Worm (Caenorhabditis elegans) whole organism, late embryonic: ENCODE results near the gene srbc-71.

Experiments used
- C08G9.2 ChIP-seq: sonication (generic microtip); optimal IDR thresholded peaks from 2 replicates; lab custom pipeline; 2016; ENCODE audit warnings: mild to moderate bottlenecking, missing genetic modification characterization, moderate library complexity, missing compliant biosample characterization
- Y22D7AL.16 ChIP-seq: sonication (generic microtip); optimal IDR thresholded peaks from 2 replicates; lab custom pipeline; 2016; ENCODE audit warnings: missing genetic modification characterization, missing compliant biosample characterization
- dmd-4 ChIP-seq: sonication (generic microtip); optimal IDR thresholded peaks from 2 replicates; lab custom pipeline; 2016; ENCODE audit warnings: borderline replicate concordance, missing genetic modification characterization, missing compliant biosample characterization
- fkh-10 ChIP-seq: fragments of 150-350 bp; optimal IDR thresholded peaks from 2 replicates; lab custom pipeline; 2014; ENCODE audit warnings: missing biosample characterization, missing genetic modification reagents, missing genetic modification characterization
- hlh-6 ChIP-seq: sonication (generic microtip); optimal IDR thresholded peaks from 2 replicates; lab custom pipeline; 2016; ENCODE audit warnings: missing genotype, missing genetic modification characterization, missing compliant biosample characterization
- odd-2 ChIP-seq: sonication (generic microtip); optimal IDR thresholded peaks from 2 replicates; lab custom pipeline; 2017; ENCODE audit warnings: antibody characterized with exemption, mild to moderate bottlenecking, missing genetic modification characterization, missing compliant biosample characterization

ce11 chrIV:4178424-4178823, 47.3 kb downstream of the srbc-71 start, which contains the start of gene tsen-34:
- TF ChIP-seq dmd-4 (tag; lab: Kevin White, UChicago), result no peak
- no peak for TF ChIP-seq C08G9.2 (tag; lab: Kevin White, UChicago)
- TF ChIP-seq hlh-6 (tag; lab: Kevin White, UChicago), result no peak
- TF ChIP-seq Y22D7AL.16, result no peak
- TF ChIP-seq odd-2, result no peak
- no peak for TF ChIP-seq fkh-10 (GFP tag; lab: Kevin White, UChicago)
